Worm (Caenorhabditis elegans) whole organism, L4 larva: ENCODE data around the gene C45G9.10.

Source experiments
- ama-1 ChIP-seq: fragments of 150-350 bp; optimal IDR thresholded peaks from 2 replicates; lab custom pipeline; 2014; ENCODE audit warnings: inconsistent platforms, mixed read lengths
- zip-11 ChIP-seq: fragments of 200-800 bp; sonication (Bioruptor generic); IDR thresholded peaks from 2 replicates; pipeline ENCODE4 v1.3.6; 2022; ENCODE audit warnings: missing genetic modification characterization, missing compliant biosample characterization

DNA sequence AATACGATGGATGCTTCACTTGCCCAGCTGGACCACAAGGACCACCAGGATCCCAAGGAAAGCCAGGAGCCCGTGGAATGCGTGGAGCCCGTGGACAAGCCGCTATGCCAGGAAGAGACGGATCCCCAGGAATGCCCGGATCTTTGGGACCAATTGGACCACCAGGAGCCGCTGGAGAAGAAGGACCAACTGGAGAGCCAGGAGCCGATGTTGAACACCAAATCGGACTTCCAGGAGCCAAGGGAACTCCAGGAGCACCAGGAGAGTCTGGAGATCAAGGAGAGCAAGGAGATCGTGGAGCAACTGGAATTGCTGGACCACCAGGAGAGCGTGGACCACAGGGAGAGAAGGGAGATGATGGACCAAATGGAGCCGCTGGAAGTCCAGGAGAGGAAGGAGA lies 46.3 kb upstream of the C45G9.10 start:
- TF ChIP-seq zip-11 (no peak), ama-1 (lab: Kevin White, UChicago) (no peak)
